Worm (Caenorhabditis elegans) whole organism, midembryonic: ENCODE data around the gene K01A12.2.

Experiments
- cog-1 ChIP-seq: sonication (generic microtip); optimal IDR thresholded peaks from 2 replicates; lab custom pipeline; 2016; ENCODE audit warnings: missing genetic modification characterization, missing compliant biosample characterization
- flt-1 ChIP-seq: fragments of 200-800 bp; sonication (Bioruptor generic); IDR thresholded peaks from 2 replicates; pipeline ENCODE4 v1.3.6; 2022; ENCODE audit warnings: missing genetic modification characterization, missing compliant biosample characterization
- med-1 ChIP-seq: sonication (generic microtip); optimal IDR thresholded peaks from 2 replicates; lab custom pipeline; 2017; ENCODE audit warnings: missing genetic modification characterization, mild to moderate bottlenecking, missing compliant biosample characterization, antibody characterized with exemption, missing genetic modification reagents; ENCODE audit not compliant: insufficient read depth
- ref-1 ChIP-seq: fragments of 200-800 bp; sonication (Bioruptor generic); conservative IDR thresholded peaks from 2 replicates; pipeline ENCODE4 v1.3.6; 2022; ENCODE audit warnings: missing genetic modification reagents, missing genetic modification characterization, missing compliant biosample characterization
- ztf-29 ChIP-seq: fragments of 200-800 bp; sonication (Bioruptor generic); IDR thresholded peaks from 2 replicates; pipeline ENCODE4 v1.3.6; 2022; ENCODE audit warnings: missing genetic modification reagents, missing genetic modification characterization, missing compliant biosample characterization

DNA sequence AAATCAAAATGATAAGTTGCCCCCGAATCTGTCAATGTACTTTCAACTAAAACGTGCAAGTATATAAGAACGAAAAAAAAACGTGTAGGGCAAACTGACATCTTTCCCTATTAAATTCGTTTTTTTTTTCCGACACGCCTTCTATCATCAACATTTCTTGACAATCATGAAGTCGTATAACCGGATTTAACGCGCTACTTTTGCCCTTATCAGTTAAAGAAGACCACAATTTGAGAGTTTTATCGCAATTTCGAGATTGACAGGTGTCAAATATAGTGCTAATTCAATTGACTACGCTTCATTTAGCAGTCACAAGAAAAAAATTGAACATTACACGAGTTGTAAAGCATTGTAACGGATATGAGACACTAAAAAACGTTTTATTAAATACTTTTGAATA is 46.0 kb upstream of the K01A12.2 start:
- TF ChIP-seq flt-1 (no peak), ztf-29 (GFP tag; lab: Robert Waterston, UW) (no peak), cog-1 (tag; lab: Kevin White, UChicago) (no peak), ref-1 (no peak), med-1 (GFP tag; lab: Kevin White, UChicago) (no peak)
